Fruit fly (Drosophila melanogaster): ENCODE results near the gene CG33285.

The CG33285 gene

dm6 chr3L:21049417-21049914 is 39.3 kb downstream of the CG33285 start (continued):
- TF ChIP-seq sd (tag; optimal IDR thresholded peaks at IDR 0.05) (peak; percentile 85), Awh (GFP tag; IDR thresholded peaks at IDR 0.05) (no peak), crol (GFP tag; IDR thresholded peaks at IDR 0.05) (peak; percentile 100), kay (GFP tag; optimal IDR thresholded peaks at IDR 0.05) (no peak), CG6654 (GFP tag; optimal IDR thresholded peaks at IDR 0.05) (no peak), TFAM (GFP tag; optimal IDR thresholded peaks at IDR 0.05) (no peak), CG15514 (GFP tag; optimal IDR thresholded peaks at IDR 0.05) (peak; percentile 47), croc (GFP tag; conservative IDR thresholded peaks at IDR 0.05) (no peak), CrebB (tag; optimal IDR thresholded peaks at IDR 0.05) (peak; percentile 60), CG8478 (optimal IDR thresholded peaks at IDR 0.05) (peak; percentile 55), HLH3B (GFP tag; IDR thresholded peaks at IDR 0.05) (0 out of 2 replicates have a peak, but pooled peaks have one; percentile 18), lilli (GFP tag; optimal IDR thresholded peaks at IDR 0.05) (peak; percentile 50), Ets97D (GFP tag; optimal IDR thresholded peaks at IDR 0.05) (peak; percentile 32), trh (GFP tag; optimal IDR thresholded peaks at IDR 0.05) (no peak), CG7963 (GFP tag; IDR thresholded peaks at IDR 0.05; ENCODE audit: partially characterized antibody) (no peak), jumu (GFP tag; optimal IDR thresholded peaks at IDR 0.05) (peak; percentile 4), CG2129 (GFP tag; IDR thresholded peaks at IDR 0.05; ENCODE audit: partially characterized antibody) (no peak), CG6254 (GFP tag; optimal IDR thresholded peaks at IDR 0.05) (peak; percentile 7), sr (GFP tag; IDR thresholded peaks at IDR 0.05) (peak; percentile 99), CG31365 (tag; optimal IDR thresholded peaks at IDR 0.05) (peak; percentile 27), zfh1 (GFP tag; IDR thresholded peaks at IDR 0.05) (peak; percentile 46; the same call in 2 of the 3 replicates), kah (GFP tag; optimal IDR thresholded peaks at IDR 0.05) (no peak), CG10979 (tag; optimal IDR thresholded peaks at IDR 0.05) (peak; percentile 100), Aef1 (GFP tag; IDR thresholded peaks at IDR 0.05) (no peak), onecut (GFP tag; IDR thresholded peaks at IDR 0.05) (0 out of 2 replicates have a peak, but pooled peaks have one; percentile 11), trem (tag; optimal IDR thresholded peaks at IDR 0.05) (peak; percentile 12), bcd (GFP tag; optimal IDR thresholded peaks at IDR 0.05) (no peak), CG7556 (GFP tag; optimal IDR thresholded peaks at IDR 0.05) (no peak), dm (GFP tag; optimal IDR thresholded peaks at IDR 0.05) (no peak), CG30020 (tag; optimal IDR thresholded peaks at IDR 0.05) (no peak), CG6813 (GFP tag; optimal IDR thresholded peaks at IDR 0.05) (peak; percentile 6), nerfin-2 (GFP tag; IDR thresholded peaks at IDR 0.05; ENCODE audit: partially characterized antibody) (no peak), klu (GFP tag; IDR thresholded peaks at IDR 0.05) (peak; percentile 54), gcm2 (GFP tag; optimal IDR thresholded peaks at IDR 0.05) (no peak), disco-r (GFP tag; optimal IDR thresholded peaks at IDR 0.05) (no peak), bsh (GFP tag; optimal IDR thresholded peaks at IDR 0.05) (no peak), CG31441 (GFP tag; IDR thresholded peaks at IDR 0.05) (peak; percentile 29; the same call in 1 of the 2 replicates), ci (GFP tag; IDR thresholded peaks at IDR 0.05) (peak; percentile 80; the same call in 2 of the 3 replicates), shn (GFP tag; optimal IDR thresholded peaks at IDR 0.05) (peak; percentile 32), CG1529 (GFP tag; optimal IDR thresholded peaks at IDR 0.05) (no peak), emc (GFP tag; optimal IDR thresholded peaks at IDR 0.05) (no peak), CG14965 (GFP tag; optimal IDR thresholded peaks at IDR 0.05; ENCODE audit: borderline replicate concordance) (no peak), Hmx (GFP tag; optimal IDR thresholded peaks at IDR 0.05) (no peak), unc-4 (GFP tag; IDR thresholded peaks at IDR 0.05; ENCODE audit: partially characterized antibody) (0 out of 2 replicates have a peak, but pooled peaks have one; percentile 20), CG6854 (GFP tag; optimal IDR thresholded peaks at IDR 0.05) (no peak), Dek (tag; optimal IDR thresholded peaks at IDR 0.05) (peak; percentile 51), Mrtf (GFP tag; IDR thresholded peaks at IDR 0.05) (no peak), CG16815 (GFP tag; optimal IDR thresholded peaks at IDR 0.05) (no peak), BtbVII (GFP tag; optimal IDR thresholded peaks at IDR 0.05) (no peak), Abd-B (GFP tag; optimal IDR thresholded peaks at IDR 0.05) (peak; percentile 49), esg (GFP tag; conservative IDR thresholded peaks at IDR 0.05) (no peak)

All from whole organism, embryonic.